Fruit fly (Drosophila melanogaster) whole organism, wandering third instar larva: Measurements from ENCODE around the gene CG15011.

ENCODE experiments used
- Abd-B ChIP-seq: fragments of >200 bp; optimal IDR thresholded peaks from 2 replicates; lab custom pipeline; 2017; ENCODE audit warnings: missing biosample characterization, missing genetic modification characterization
- CG32264 ChIP-seq: fragments of 200-800 bp; sonication (Bioruptor generic); optimal IDR thresholded peaks from 2 replicates; lab custom pipeline; 2016; ENCODE audit warnings: missing biosample characterization, missing genetic modification characterization
- CG9705 ChIP-seq: fragments of 200-800 bp; sonication (Bioruptor generic); optimal IDR thresholded peaks from 2 replicates; lab custom pipeline; 2018; ENCODE audit warnings: missing biosample characterization, mild to moderate bottlenecking, missing genetic modification characterization
- CrebA ChIP-seq: fragments of 200-800 bp; sonication (Bioruptor generic); optimal IDR thresholded peaks from 2 replicates; lab custom pipeline; 2016; ENCODE audit warnings: missing biosample characterization, mild to moderate bottlenecking, missing genetic modification characterization, borderline replicate concordance
- Dfd ChIP-seq: fragments of >200 bp; optimal IDR thresholded peaks from 2 replicates; lab custom pipeline; 2017; ENCODE audit warnings: missing biosample characterization, missing genetic modification characterization
- Dif ChIP-seq: fragments of 200-275, 200-300 bp; sonication (Bioruptor generic); optimal IDR thresholded peaks from 2 replicates; lab custom pipeline; 2018; ENCODE audit warnings: missing biosample characterization, missing genetic modification characterization; ENCODE audit not compliant: partially characterized antibody
- GATAd ChIP-seq: sonication (Bioruptor generic); optimal IDR thresholded peaks from 2 replicates; lab custom pipeline; 2016; ENCODE audit warnings: missing biosample characterization, missing genetic modification characterization
- HLH106 ChIP-seq: fragments of 200-800 bp; optimal IDR thresholded peaks from 3 replicates; lab custom pipeline; 2019; ENCODE audit warnings: missing biosample characterization, mild to moderate bottlenecking, missing genetic modification characterization, moderate library complexity
- Hnf4 ChIP-seq: fragments of 200-800 bp; sonication (Bioruptor generic); optimal IDR thresholded peaks from 2 replicates; lab custom pipeline; 2016; ENCODE audit warnings: missing biosample characterization, mild to moderate bottlenecking, missing genetic modification characterization
- Hr78 ChIP-seq: fragments of >200 bp; optimal IDR thresholded peaks from 2 replicates; lab custom pipeline; 2017; ENCODE audit warnings: missing biosample characterization, missing genetic modification characterization
- Hr83 ChIP-seq: fragments of 200-300 bp; sonication (Bioruptor generic); optimal IDR thresholded peaks from 2 replicates; lab custom pipeline; 2016; ENCODE audit warnings: missing biosample characterization, mild to moderate bottlenecking, missing genetic modification characterization, moderate library complexity; ENCODE audit not compliant: poor library complexity, severe bottlenecking
- Mio ChIP-seq: sonication (Bioruptor generic); optimal IDR thresholded peaks from 2 replicates; lab custom pipeline; 2016; ENCODE audit warnings: missing biosample characterization, missing genetic modification characterization
- Myc ChIP-seq: fragments of >200 bp; optimal IDR thresholded peaks from 2 replicates; lab custom pipeline; 2017
- N ChIP-seq: fragments of >200 bp; optimal IDR thresholded peaks from 2 replicates; lab custom pipeline; 2018; ENCODE audit warnings: missing biosample characterization, missing external identifiers, missing genetic modification characterization
- OdsH ChIP-seq: fragments of 200-800 bp; sonication (Bioruptor generic); optimal IDR thresholded peaks from 2 replicates; lab custom pipeline; 2016; ENCODE audit warnings: missing biosample characterization, mild to moderate bottlenecking, missing genetic modification characterization
- Rel ChIP-seq, 2 experiments: fragments of 200-800 bp; sonication (Bioruptor generic) in 1 of 2; optimal IDR thresholded peaks; 2 replicates in 1 of 2; 3 replicates in 1 of 2; lab custom pipeline; 2016 to 2019; ENCODE audit warnings: mild to moderate bottlenecking in 2 of 2, missing biosample characterization in 2 of 2, missing genetic modification characterization in 2 of 2, moderate library complexity in 1 of 2
- Sp1 ChIP-seq: fragments of 200-800 bp; sonication (Bioruptor generic); optimal IDR thresholded peaks from 3 replicates; lab custom pipeline; 2019; ENCODE audit warnings: missing biosample characterization, mild to moderate bottlenecking, missing genetic modification characterization, moderate library complexity
- Vsx2 ChIP-seq: fragments of 200-300, 225-300 bp; sonication (Bioruptor generic); optimal IDR thresholded peaks from 2 replicates; lab custom pipeline; 2018; ENCODE audit warnings: missing biosample characterization, missing genetic modification characterization; ENCODE audit not compliant: partially characterized antibody
- br ChIP-seq: fragments of 200-800 bp; sonication (Bioruptor generic); optimal IDR thresholded peaks from 2 replicates; lab custom pipeline; 2016; ENCODE audit warnings: missing biosample characterization, missing genetic modification characterization
- dl ChIP-seq, 2 experiments: fragments of 175-275, 200-275 bp in 1 of 2; fragments of 200-275 bp in 1 of 2; sonication (Bioruptor generic); optimal IDR thresholded peaks; lab custom pipeline; 2018; ENCODE audit warnings: mild to moderate bottlenecking in 2 of 2, missing biosample characterization in 2 of 2, missing genetic modification characterization in 2 of 2, moderate library complexity in 2 of 2; ENCODE audit not compliant: partially characterized antibody in 2 of 2, insufficient read depth in 1 of 2
- dmrt93B ChIP-seq: fragments of 200-800 bp; sonication (Bioruptor generic); optimal IDR thresholded peaks from 2 replicates; lab custom pipeline; 2018; ENCODE audit warnings: missing biosample characterization, mild to moderate bottlenecking, missing genetic modification characterization
- dsf ChIP-seq: sonication (Bioruptor generic); optimal IDR thresholded peaks from 2 replicates; lab custom pipeline; 2016; ENCODE audit warnings: missing biosample characterization, missing genetic modification characterization, borderline replicate concordance
- ey ChIP-seq: fragments of 200-800 bp; sonication (Bioruptor generic); optimal IDR thresholded peaks from 2 replicates; lab custom pipeline; 2016; ENCODE audit warnings: missing biosample characterization, missing genetic modification characterization
- foxo ChIP-seq, 2 experiments: fragments of 200-800 bp; sonication (Bioruptor generic); optimal IDR thresholded peaks; 2 replicates in 1 of 2; 3 replicates in 1 of 2; lab custom pipeline; 2016 to 2017; ENCODE audit warnings: missing biosample characterization in 2 of 2, missing genetic modification characterization in 2 of 2
- fru ChIP-seq: fragments of 200-800 bp; sonication (Bioruptor generic); optimal IDR thresholded peaks from 3 replicates; lab custom pipeline; 2016; ENCODE audit warnings: missing biosample characterization, mild to moderate bottlenecking, missing genetic modification characterization
- h ChIP-seq: fragments of 200-800 bp; sonication (Bioruptor generic); optimal IDR thresholded peaks from 3 replicates; lab custom pipeline; 2016; ENCODE audit warnings: missing biosample characterization, mild to moderate bottlenecking, missing genetic modification characterization
- jim ChIP-seq: fragments of 175-275, 200-325 bp; sonication (Bioruptor generic); optimal IDR thresholded peaks from 2 replicates; lab custom pipeline; 2016; ENCODE audit warnings: missing biosample characterization, mild to moderate bottlenecking, missing genetic modification characterization
- lola ChIP-seq: fragments of >200 bp; optimal IDR thresholded peaks from 2 replicates; lab custom pipeline; 2017; ENCODE audit warnings: missing biosample characterization, missing genetic modification characterization
- pan ChIP-seq: fragments of >200 bp; optimal IDR thresholded peaks from 2 replicates; lab custom pipeline; 2017
- psq ChIP-seq: fragments of 200-800 bp; sonication (Bioruptor generic); optimal IDR thresholded peaks from 3 replicates; lab custom pipeline; 2017; ENCODE audit warnings: missing biosample characterization, mild to moderate bottlenecking, missing genetic modification characterization, moderate library complexity
- rgr ChIP-seq: fragments of 200-800 bp; sonication (Bioruptor generic); optimal IDR thresholded peaks from 3 replicates; lab custom pipeline; 2016; ENCODE audit warnings: missing biosample characterization, mild to moderate bottlenecking, missing genetic modification characterization
- sage ChIP-seq: fragments of 200-800 bp; sonication (Bioruptor generic); optimal IDR thresholded peaks from 2 replicates; lab custom pipeline; 2016; ENCODE audit warnings: missing biosample characterization, mild to moderate bottlenecking, missing genetic modification characterization
- sv ChIP-seq: fragments of 200-800 bp; sonication (Bioruptor generic); optimal IDR thresholded peaks from 3 replicates; lab custom pipeline; 2016; ENCODE audit warnings: missing biosample characterization, missing genetic modification characterization
- tai ChIP-seq: sonication (Bioruptor generic); optimal IDR thresholded peaks from 2 replicates; lab custom pipeline; 2016; ENCODE audit warnings: missing biosample characterization, missing genetic modification characterization
- usp ChIP-seq: fragments of >200 bp; optimal IDR thresholded peaks from 2 replicates; lab custom pipeline; 2017; ENCODE audit warnings: missing biosample characterization, missing genetic modification characterization
- woc ChIP-seq: sonication (Bioruptor generic); optimal IDR thresholded peaks from 2 replicates; lab custom pipeline; 2016; ENCODE audit warnings: missing biosample characterization, mild to moderate bottlenecking, missing genetic modification characterization

CG15011 gene

DNA sequence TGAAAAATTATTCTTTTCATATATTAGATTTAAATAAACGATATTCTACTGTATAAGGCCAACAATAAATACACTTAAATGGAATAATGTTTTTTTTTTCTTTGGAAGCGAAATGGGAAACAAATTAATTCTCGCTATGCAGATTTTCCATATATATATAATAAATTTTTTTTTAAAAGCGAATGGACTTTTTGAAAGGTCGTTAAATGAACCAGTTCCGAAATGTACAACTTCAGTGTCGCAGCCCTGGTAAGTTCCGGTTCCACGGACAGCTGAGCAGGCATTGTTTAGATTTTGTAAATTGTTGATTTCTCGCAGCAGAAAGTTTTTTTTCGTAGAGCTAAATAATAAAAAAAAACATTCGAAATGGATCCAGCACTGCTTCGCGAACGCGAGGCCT is 27.8 kb upstream of the CG15011 start, which contains the start of gene TfIIEbeta:
Gene TfIIEbeta (plus strand): TSS at position 255 of the 400 bp plus-strand sequence.
- TF ChIP-seq HLH106 (peak; percentile 16), h (GFP tag; lab: Kevin White, UChicago) (peak; percentile 12), Abd-B (no peak), OdsH (GFP tag; lab: Kevin White, UChicago) (peak; percentile 5), sage (GFP tag; lab: Kevin White, UChicago) (no peak), woc (GFP tag; lab: Kevin White, UChicago) (peak; percentile 35), rgr (GFP tag; lab: Kevin White, UChicago) (peak; percentile 52)

DNA sequence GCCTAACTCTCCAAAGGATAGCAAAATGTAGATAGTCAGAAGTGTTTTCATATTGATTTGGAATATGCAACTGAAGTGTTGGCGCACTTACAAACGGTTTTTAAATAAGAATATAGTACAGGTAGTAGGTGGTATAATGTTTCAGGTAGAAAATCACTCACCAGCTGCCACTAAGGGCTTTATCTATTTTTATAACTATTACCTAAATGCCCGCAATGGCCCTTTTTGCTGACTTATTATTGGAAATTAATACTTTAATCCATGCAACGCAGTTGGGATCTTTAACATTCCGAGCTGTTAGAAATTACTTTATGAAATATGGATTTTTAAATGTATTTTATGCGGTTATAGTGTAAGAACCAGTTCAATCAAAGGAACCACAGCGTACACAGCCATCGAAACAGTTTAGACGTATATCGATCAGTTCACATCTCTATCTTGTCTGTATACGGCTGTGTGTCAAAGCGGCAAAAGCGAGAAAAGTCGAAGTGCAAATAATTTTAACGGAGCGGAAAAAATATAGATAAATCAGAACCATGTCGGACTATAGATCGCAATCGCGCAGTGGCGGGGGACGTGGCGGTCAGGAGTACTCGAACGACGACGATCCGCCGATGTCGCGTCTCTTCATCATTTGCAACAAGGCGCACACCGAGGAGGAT is 24.6 kb upstream of the CG15011 start, which contains the start of the genes srw and CG1316:
Gene srw (minus strand): TSS at position 51 of the 662 bp plus-strand sequence.
Gene CG1316 (plus strand): TSS at position 424 of the 662 bp plus-strand sequence.
- no peak for TF ChIP-seq Vsx2 (GFP tag; lab: Kevin White, UChicago)
- peak; percentile 45 for TF ChIP-seq h (GFP tag; lab: Kevin White, UChicago)
- peak; percentile 44 for TF ChIP-seq Hnf4
- no peak for TF ChIP-seq CrebA
- TF ChIP-seq, all 38 proteins: peak for 2

DNA sequence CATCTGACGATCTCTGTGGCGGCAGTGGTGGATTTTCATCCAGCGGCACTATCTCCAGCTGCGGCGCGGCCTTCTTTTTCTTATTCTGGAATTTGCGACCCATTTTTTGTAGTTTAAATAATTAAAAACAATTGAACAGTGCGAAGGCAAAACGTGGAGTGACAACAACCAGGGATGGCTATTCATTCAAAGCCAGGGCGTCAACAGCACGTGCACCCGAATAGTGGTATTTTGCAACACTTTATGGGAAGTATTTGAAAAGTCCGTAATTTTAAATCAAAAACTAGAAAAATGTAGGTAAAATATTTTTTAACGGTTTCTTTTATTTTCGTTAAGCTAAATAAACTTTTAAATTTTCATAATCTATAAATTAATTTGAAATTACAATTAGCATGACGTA is 23.7 kb upstream of the CG15011 start, which contains the start of gene CG11583:
Gene CG11583 (minus strand): TSS at position 191 of the 400 bp plus-strand sequence.
- TF ChIP-seq HLH106 (no peak), rgr (GFP tag; lab: Kevin White, UChicago) (no peak), Myc (peak; percentile 57), h (GFP tag; lab: Kevin White, UChicago) (no peak), br (GFP tag; lab: Kevin White, UChicago) (no peak), sv (peak; percentile 9), tai (GFP tag; lab: Kevin White, UChicago) (no peak), N (GFP tag; lab: Kevin White, UChicago) (no peak), CG32264 (GFP tag; lab: Kevin White, UChicago) (no peak), Rel (GFP tag; optimal IDR thresholded peaks at IDR 0.05; lab: Kevin White, UChicago) (no peak), Rel (tag; optimal IDR thresholded peaks at IDR 0.05; lab: Kevin White, UChicago) (no peak), ey (GFP tag; lab: Kevin White, UChicago) (peak; percentile 41), foxo (GFP tag; optimal IDR thresholded peaks at IDR 0.05; lab: Kevin White, UChicago) (no peak), lola (GFP tag; lab: Kevin White, UChicago) (no peak), CrebA (no peak), fru (GFP tag; lab: Kevin White, UChicago) (no peak), usp (no peak), GATAd (GFP tag; lab: Kevin White, UChicago) (no peak), Hr78 (no peak), dl (GFP tag; optimal IDR thresholded peaks at IDR 0.05; lab: Kevin White, UChicago; ENCODE audit: insufficient read depth in 1 of 2, partially characterized antibody in 2 of 2) (no peak), jim (GFP tag; lab: Kevin White, UChicago) (no peak), psq (GFP tag; lab: Kevin White, UChicago) (peak; percentile 22), Abd-B (no peak), dmrt93B (GFP tag; lab: Kevin White, UChicago) (no peak), Vsx2 (GFP tag; lab: Kevin White, UChicago) (no peak), Dfd (GFP tag; lab: Kevin White, UChicago) (no peak), Mio (GFP tag; lab: Kevin White, UChicago) (no peak), Sp1 (GFP tag; lab: Kevin White, UChicago) (no peak), dsf (GFP tag; lab: Kevin White, UChicago) (no peak), pan (lab: Kevin White, UChicago) (no peak), Dif (GFP tag; lab: Kevin White, UChicago) (no peak), CG9705 (GFP tag; lab: Kevin White, UChicago) (no peak), Hnf4 (no peak), Hr83 (GFP tag; lab: Kevin White, UChicago) (peak; percentile 70), OdsH (GFP tag; lab: Kevin White, UChicago) (peak; percentile 32)
